Worm (Caenorhabditis elegans) whole organism, young adult: ENCODE measurements around the gene str-208.

Experiments
- F10E7.11 ChIP-seq: sonication (generic microtip); optimal IDR thresholded peaks from 2 replicates; lab custom pipeline; 2017; ENCODE audit warnings: mild to moderate bottlenecking, missing genetic modification characterization, moderate library complexity, missing compliant biosample characterization
- Y53F4B.3 ChIP-seq: fragments of 200-800 bp; sonication (Bioruptor generic); IDR thresholded peaks from 2 replicates; pipeline ENCODE4 v1.3.6; 2022; ENCODE audit warnings: missing genetic modification reagents, missing genetic modification characterization, missing compliant biosample characterization
- Y95B8A.8 ChIP-seq: fragments of 200-800 bp; sonication (Bioruptor generic); IDR thresholded peaks from 2 replicates; pipeline ENCODE4 v1.3.6; 2022; ENCODE audit warnings: missing genetic modification reagents, missing genetic modification characterization, missing compliant biosample characterization
- ama-1 ChIP-seq, 3 experiments: fragments of 150-350 bp in 1 of 3; sonication (generic microtip) in 2 of 3; optimal IDR thresholded peaks; 2 replicates each; lab custom pipeline; 2014 to 2018; ENCODE audit warnings: missing biosample characterization in 2 of 3, missing genetic modification characterization in 2 of 3, missing genetic modification reagents in 2 of 3
- ceh-27 ChIP-seq: fragments of 200-800 bp; sonication (Bioruptor generic); optimal IDR thresholded peaks from 2 replicates; lab custom pipeline; 2018; ENCODE audit warnings: mild to moderate bottlenecking, missing genetic modification characterization, moderate library complexity, missing compliant biosample characterization
- lin-35 ChIP-seq, 3 experiments: fragments of 150-350 bp in 2 of 3; sonication (generic microtip) in 1 of 3; optimal IDR thresholded peaks; 2 replicates each; lab custom pipeline; 2014 to 2018; ENCODE audit warnings: missing biosample characterization in 3 of 3, missing genetic modification characterization in 3 of 3, missing genetic modification reagents in 3 of 3
- madf-8 ChIP-seq: fragments of 200-800 bp; sonication (Bioruptor generic); conservative IDR thresholded peaks from 2 replicates; pipeline ENCODE4 v1.3.6; 2022; ENCODE audit warnings: missing genetic modification reagents, missing genetic modification characterization, missing compliant biosample characterization
- rec-8 ChIP-seq, 2 experiments: sonication (generic microtip); optimal IDR thresholded peaks; 2 replicates each; lab custom pipeline; 2016; ENCODE audit warnings: mild to moderate bottlenecking in 2 of 2, missing genetic modification characterization in 2 of 2, missing genetic modification reagents in 2 of 2, missing genotype in 2 of 2, missing biosample characterization in 1 of 2, missing compliant biosample characterization in 1 of 2, moderate library complexity in 1 of 2
- snpc-1.1 ChIP-seq: sonication (generic microtip); optimal IDR thresholded peaks from 2 replicates; lab custom pipeline; 2017; ENCODE audit warnings: missing genetic modification characterization, mild to moderate bottlenecking, missing compliant biosample characterization, antibody characterized with exemption, moderate library complexity, missing genotype, missing genetic modification reagents; ENCODE audit not compliant: insufficient read depth
- tlf-1 ChIP-seq: fragments of 200-800 bp; sonication (Bioruptor generic); optimal IDR thresholded peaks from 2 replicates; lab custom pipeline; 2018; ENCODE audit warnings: mild to moderate bottlenecking, missing genetic modification characterization, missing compliant biosample characterization
- unc-130 ChIP-seq: sonication (generic microtip); optimal IDR thresholded peaks from 2 replicates; lab custom pipeline; 2016; ENCODE audit warnings: missing genetic modification reagents, missing genetic modification characterization, missing compliant biosample characterization

DNA sequence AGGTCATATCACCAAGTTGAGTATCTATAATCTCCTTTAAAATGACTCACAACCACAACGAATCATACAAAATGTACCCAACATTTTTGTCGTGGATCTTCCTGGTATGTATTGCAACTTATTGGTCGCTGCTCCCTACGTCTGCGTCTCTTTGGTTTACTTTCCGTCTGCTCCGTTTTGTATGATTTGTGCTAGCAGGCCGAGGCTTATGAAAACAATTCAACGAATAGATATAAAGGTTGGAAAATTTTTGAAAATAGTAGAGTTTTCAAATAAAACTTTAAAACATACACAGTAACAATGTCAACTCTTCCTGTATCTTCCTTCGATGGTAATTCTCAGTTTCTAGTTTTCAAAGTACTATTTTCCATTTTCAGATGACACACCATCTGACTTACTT is 44.8 kb downstream of the str-208 start, which contains the start of gene srr-8:
- TF ChIP-seq ceh-27: no peak
- no peak for TF ChIP-seq tlf-1 (GFP tag; lab: Kevin White, UChicago)
- no peak for TF ChIP-seq Y95B8A.8
- TF ChIP-seq lin-35 (GFP tag; optimal IDR thresholded peaks at IDR 0.05; lab: Kevin White, UChicago): no peak
- no peak for TF ChIP-seq F10E7.11
- no peak for TF ChIP-seq unc-130
- no peak for TF ChIP-seq ama-1 (optimal IDR thresholded peaks at IDR 0.05; lab: Kevin White, UChicago)
- no peak for TF ChIP-seq ama-1 (GFP tag; optimal IDR thresholded peaks at IDR 0.05; lab: Kevin White, UChicago)
- no peak for TF ChIP-seq snpc-1.1 (tag; lab: Kevin White, UChicago)
- TF ChIP-seq madf-8: no peak
- no peak for TF ChIP-seq Y53F4B.3 (GFP tag; lab: Robert Waterston, UW)
- TF ChIP-seq rec-8 (tag; optimal IDR thresholded peaks at IDR 0.05; lab: Kevin White, UChicago): no peak
